Fruit fly (Drosophila melanogaster) whole organism, embryonic: ENCODE data around the gene r-cup.

Experiments
- Ada2b ChIP-seq: fragments of 200-800 bp; sonication (Bioruptor generic); IDR thresholded peaks from 2 replicates; pipeline ENCODE4 v1.3.6; 2022; ENCODE audit warnings: missing biosample characterization, missing genetic modification characterization
- Adf1 ChIP-seq: fragments of 200-800 bp; sonication (Bioruptor generic); IDR thresholded peaks from 2 replicates; pipeline ENCODE4 v1.3.6; 2022; ENCODE audit warnings: missing biosample characterization, missing genetic modification characterization
- Aef1 ChIP-seq: fragments of 200-800 bp; sonication (Bioruptor generic); IDR thresholded peaks from 3 replicates; pipeline ENCODE4 v1.3.6; 2022; ENCODE audit warnings: missing biosample characterization, missing genetic modification characterization
- Blimp-1 ChIP-seq: fragments of 200-800 bp; sonication (Bioruptor generic); optimal IDR thresholded peaks from 3 replicates; lab custom pipeline; 2018; ENCODE audit warnings: missing biosample characterization, missing genetic modification characterization, mild to moderate bottlenecking, moderate library complexity, missing genetic modification reagents
- BtbVII ChIP-seq: fragments of 200-800 bp; sonication (Bioruptor generic); optimal IDR thresholded peaks from 3 replicates; lab custom pipeline; 2017; ENCODE audit warnings: missing biosample characterization, mild to moderate bottlenecking, missing genetic modification characterization
- CG10565 ChIP-seq: fragments of 200-800 bp; sonication (Bioruptor generic); optimal IDR thresholded peaks from 3 replicates; lab custom pipeline; 2016; ENCODE audit warnings: missing biosample characterization, mild to moderate bottlenecking, missing genetic modification characterization
- CG12391 ChIP-seq: fragments of 200-800 bp; sonication (Bioruptor generic); optimal IDR thresholded peaks from 3 replicates; lab custom pipeline; 2018; ENCODE audit warnings: missing biosample characterization, mild to moderate bottlenecking, missing genetic modification characterization, moderate library complexity
- CG15479 ChIP-seq: fragments of 200-800 bp; sonication (Bioruptor generic); optimal IDR thresholded peaks from 3 replicates; lab custom pipeline; 2019; ENCODE audit warnings: missing biosample characterization, mild to moderate bottlenecking, missing genetic modification characterization, moderate library complexity
- CG15696 ChIP-seq: fragments of 200-800 bp; sonication (Bioruptor generic); optimal IDR thresholded peaks from 2 replicates; lab custom pipeline; 2019; ENCODE audit warnings: missing biosample characterization, mild to moderate bottlenecking, missing genetic modification characterization, moderate library complexity
- CG16813 ChIP-seq: fragments of 200-800 bp; sonication (Bioruptor generic); IDR thresholded peaks from 3 replicates; pipeline ENCODE4 v1.3.6; 2022; ENCODE audit warnings: missing biosample characterization, missing genetic modification characterization; ENCODE audit not compliant: partially characterized antibody
- CG17912 ChIP-seq: fragments of 200-800 bp; sonication (Bioruptor generic); optimal IDR thresholded peaks from 2 replicates; lab custom pipeline; 2018; ENCODE audit warnings: missing biosample characterization, mild to moderate bottlenecking, missing genetic modification characterization
- CG2116 ChIP-seq: fragments of 200-800 bp; sonication (Bioruptor generic); optimal IDR thresholded peaks from 3 replicates; lab custom pipeline; 2018; ENCODE audit warnings: missing biosample characterization, mild to moderate bottlenecking, missing genetic modification characterization
- CG2129 ChIP-seq: fragments of 200-800 bp; sonication (Bioruptor generic); IDR thresholded peaks from 2 replicates; pipeline ENCODE4 v1.3.6; 2022; ENCODE audit warnings: missing biosample characterization, missing genetic modification characterization; ENCODE audit not compliant: partially characterized antibody
- CG2199 ChIP-seq: fragments of 200-800 bp; sonication (Bioruptor generic); IDR thresholded peaks from 3 replicates; pipeline ENCODE4 v1.3.6; 2022; ENCODE audit warnings: missing biosample characterization, missing genetic modification characterization
- CG3065 ChIP-seq: fragments of 200-800 bp; sonication (Bioruptor generic); optimal IDR thresholded peaks from 2 replicates; lab custom pipeline; 2016; ENCODE audit warnings: missing biosample characterization, missing genetic modification characterization
- CG43689 ChIP-seq: fragments of 200-800 bp; sonication (Bioruptor generic); IDR thresholded peaks from 2 replicates; pipeline ENCODE4 v1.3.6; 2022; ENCODE audit warnings: missing biosample characterization, missing genetic modification characterization
- CG4854 ChIP-seq: fragments of 200-800 bp; sonication (Bioruptor generic); optimal IDR thresholded peaks from 2 replicates; lab custom pipeline; 2016; ENCODE audit warnings: missing biosample characterization, missing genetic modification characterization, inconsistent platforms
- CG5245 ChIP-seq: fragments of 200-800 bp; sonication (Bioruptor generic); optimal IDR thresholded peaks from 3 replicates; lab custom pipeline; 2016; ENCODE audit warnings: missing biosample characterization, missing genetic modification characterization
- CG6175 ChIP-seq: fragments of 200-800 bp; sonication (Bioruptor generic); IDR thresholded peaks from 3 replicates; pipeline ENCODE4 v1.3.6; 2022; ENCODE audit warnings: missing biosample characterization, missing genetic modification characterization
- CG7271 ChIP-seq: fragments of 200-800 bp; sonication (Bioruptor generic); optimal IDR thresholded peaks from 2 replicates; lab custom pipeline; 2018; ENCODE audit warnings: missing biosample characterization, mild to moderate bottlenecking, missing genetic modification characterization, moderate library complexity
- CG8290 ChIP-seq, 3 experiments: fragments of 200-800 bp; sonication (Bioruptor generic); optimal IDR thresholded peaks; 2 replicates each; lab custom pipeline; 2016 to 2019; ENCODE audit warnings: missing biosample characterization in 3 of 3, missing genetic modification characterization in 3 of 3, mild to moderate bottlenecking in 2 of 3, moderate library complexity in 1 of 3
- CG8478 ChIP-seq: fragments of >200 bp; optimal IDR thresholded peaks from 2 replicates; lab custom pipeline; 2018
- Doc3 ChIP-seq: fragments of 200-800 bp; sonication (Bioruptor generic); IDR thresholded peaks from 3 replicates; pipeline ENCODE4 v1.3.6; 2022; ENCODE audit warnings: missing biosample characterization, missing genetic modification characterization; ENCODE audit not compliant: partially characterized antibody
- GATAe ChIP-seq: fragments of 200-800 bp; sonication (Bioruptor generic); conservative IDR thresholded peaks from 2 replicates; pipeline ENCODE4 v1.3.6; 2022; ENCODE audit warnings: missing biosample characterization, missing genetic modification characterization
- Gug ChIP-seq: fragments of 200-800 bp; sonication (Bioruptor generic); IDR thresholded peaks from 4 replicates; pipeline ENCODE4 v1.3.6; 2022; ENCODE audit warnings: missing biosample characterization, missing genetic modification characterization
- HLHmδ ChIP-seq: fragments of 200-800 bp; sonication (Bioruptor generic); optimal IDR thresholded peaks from 2 replicates; lab custom pipeline; 2018; ENCODE audit warnings: missing biosample characterization, mild to moderate bottlenecking, missing genetic modification characterization, moderate library complexity
- Jarid2 ChIP-seq: fragments of 200-800 bp; sonication (Bioruptor generic); optimal IDR thresholded peaks from 3 replicates; lab custom pipeline; 2017; ENCODE audit warnings: mild to moderate bottlenecking, missing biosample characterization, missing genetic modification reagents, missing genetic modification characterization
- Lhr ChIP-seq: fragments of 200-800 bp; sonication (Bioruptor generic); optimal IDR thresholded peaks from 3 replicates; lab custom pipeline; 2017; ENCODE audit warnings: mild to moderate bottlenecking, missing biosample characterization, missing genetic modification reagents, missing genetic modification characterization
- Oaz ChIP-seq: fragments of 200-800 bp; sonication (Bioruptor generic); IDR thresholded peaks from 2 replicates; pipeline ENCODE4 v1.3.6; 2022; ENCODE audit warnings: missing biosample characterization, missing genetic modification characterization
- Six4 ChIP-seq: fragments of 200-800 bp; sonication (Bioruptor generic); optimal IDR thresholded peaks from 2 replicates; lab custom pipeline; 2016; ENCODE audit warnings: missing biosample characterization, missing genetic modification characterization
- Sox100B ChIP-seq: fragments of 200-800 bp; sonication (Bioruptor generic); optimal IDR thresholded peaks from 3 replicates; lab custom pipeline; 2018; ENCODE audit warnings: missing biosample characterization, mild to moderate bottlenecking, missing genetic modification characterization
- Vsx1 ChIP-seq: fragments of 200-800 bp; sonication (Bioruptor generic); optimal IDR thresholded peaks from 2 replicates; lab custom pipeline; 2017; ENCODE audit warnings: missing biosample characterization, mild to moderate bottlenecking, missing genetic modification characterization, missing genetic modification reagents
- YL-1 ChIP-seq: fragments of 200-800 bp; sonication (Bioruptor generic); optimal IDR thresholded peaks from 3 replicates; lab custom pipeline; 2017; ENCODE audit warnings: missing biosample characterization, mild to moderate bottlenecking, missing genetic modification characterization
- aop ChIP-seq: fragments of 200-800 bp; sonication (Bioruptor generic); IDR thresholded peaks from 2 replicates; pipeline ENCODE4 v1.3.6; 2022; ENCODE audit warnings: missing biosample characterization, missing genetic modification characterization
- ap ChIP-seq: fragments of 200-800 bp; sonication (Bioruptor generic); IDR thresholded peaks from 2 replicates; pipeline ENCODE4 v1.3.6; 2022; ENCODE audit warnings: missing biosample characterization, missing genetic modification characterization
- corto ChIP-seq: fragments of 200-800 bp; sonication (Bioruptor generic); optimal IDR thresholded peaks from 2 replicates; lab custom pipeline; 2016; ENCODE audit warnings: missing biosample characterization, mild to moderate bottlenecking, missing genetic modification characterization, moderate library complexity
- crc ChIP-seq: fragments of 200-800 bp; sonication (Bioruptor generic); optimal IDR thresholded peaks from 2 replicates; lab custom pipeline; 2016; ENCODE audit warnings: missing biosample characterization, missing genetic modification characterization
- croc ChIP-seq: fragments of 200-800 bp; sonication (Bioruptor generic); conservative IDR thresholded peaks from 3 replicates; pipeline ENCODE4 v1.3.6; 2022; ENCODE audit warnings: missing biosample characterization, missing genetic modification characterization
- fru ChIP-seq: fragments of >200 bp; optimal IDR thresholded peaks from 2 replicates; lab custom pipeline; 2017
- gcm2 ChIP-seq: fragments of 200-800 bp; sonication (Bioruptor generic); optimal IDR thresholded peaks from 2 replicates; lab custom pipeline; 2016; ENCODE audit warnings: missing biosample characterization, missing genetic modification characterization
- her ChIP-seq: fragments of 200-800 bp; sonication (Bioruptor generic); optimal IDR thresholded peaks from 2 replicates; lab custom pipeline; 2016; ENCODE audit warnings: missing biosample characterization, missing genetic modification characterization
- insv ChIP-seq, 2 experiments: fragments of 200-800 bp; sonication (Bioruptor generic); optimal IDR thresholded peaks; 3 replicates each; lab custom pipeline; 2016 to 2018; ENCODE audit warnings: missing biosample characterization in 2 of 2, missing genetic modification characterization in 2 of 2
- jigr1 ChIP-seq: fragments of 200-800 bp; sonication (Bioruptor generic); IDR thresholded peaks from 3 replicates; pipeline ENCODE4 v1.3.6; 2022; ENCODE audit warnings: missing biosample characterization, missing genetic modification characterization
- nom ChIP-seq: fragments of 200-800 bp; sonication (Bioruptor generic); optimal IDR thresholded peaks from 2 replicates; lab custom pipeline; 2017; ENCODE audit warnings: missing biosample characterization, missing genetic modification characterization, mild to moderate bottlenecking, moderate library complexity, missing genetic modification reagents
- pnt ChIP-seq: fragments of 200-800 bp; sonication (Bioruptor generic); optimal IDR thresholded peaks from 3 replicates; lab custom pipeline; 2016; ENCODE audit warnings: missing biosample characterization, missing genetic modification characterization
- sug ChIP-seq: fragments of 200-800 bp; optimal IDR thresholded peaks from 2 replicates; lab custom pipeline; 2019; ENCODE audit warnings: missing biosample characterization, mild to moderate bottlenecking, missing genetic modification characterization, moderate library complexity
- tna ChIP-seq: fragments of 200-800 bp; sonication (Bioruptor generic); IDR thresholded peaks from 2 replicates; pipeline ENCODE4 v1.3.6; 2022; ENCODE audit warnings: missing biosample characterization, missing genetic modification characterization; ENCODE audit not compliant: partially characterized antibody
- ttk ChIP-seq: fragments of 200-800 bp; sonication (Bioruptor generic); IDR thresholded peaks from 2 replicates; pipeline ENCODE4 v2.1.2; 2022; ENCODE audit warnings: missing biosample characterization, missing genetic modification characterization
- vvl ChIP-seq: fragments of 200-800 bp; sonication (Bioruptor generic); IDR thresholded peaks from 2 replicates; pipeline ENCODE4 v1.3.6; 2022; ENCODE audit warnings: missing biosample characterization, missing genetic modification characterization

Gene r-cup

DNA sequence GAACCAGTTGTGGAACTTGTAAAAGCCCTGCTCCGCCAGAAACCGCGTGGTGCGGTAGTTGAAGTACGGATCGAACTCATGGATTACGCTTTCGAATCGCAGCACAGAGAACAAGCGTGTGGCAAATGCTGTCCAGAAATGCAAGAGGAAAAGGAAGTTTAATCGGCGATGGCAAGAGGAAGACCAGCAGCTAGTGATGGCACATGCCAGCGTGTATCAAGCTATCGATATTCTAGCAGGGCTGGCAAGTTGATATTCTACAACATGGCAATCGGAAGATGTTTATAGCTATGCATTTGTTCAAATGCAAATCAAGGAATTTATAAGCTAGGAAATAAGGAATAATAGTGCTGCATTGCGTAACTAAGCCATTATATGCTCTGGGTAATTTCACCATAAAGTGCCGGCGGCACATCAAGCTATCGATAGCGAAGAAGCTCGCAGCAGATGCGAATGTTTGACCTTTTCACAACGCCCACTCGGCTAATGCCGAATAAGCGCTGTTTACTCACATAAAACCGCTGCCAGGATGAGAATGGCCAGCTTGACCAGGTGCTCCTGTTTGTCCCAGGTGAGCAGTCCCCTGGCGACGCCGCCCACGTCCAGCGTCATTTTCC, 27.5 kb upstream of the r-cup start (continued):
- peak; percentile 86 for TF ChIP-seq vvl (GFP tag; lab: Robert Waterston, UW)
- TF ChIP-seq Lhr (GFP tag; lab: Kevin White, UChicago), result peak; percentile 61
- TF ChIP-seq CG4854 (GFP tag; lab: Kevin White, UChicago), result peak; percentile 56
- no peak for TF ChIP-seq Ada2b
- TF ChIP-seq CG17912 (GFP tag; lab: Kevin White, UChicago), result peak; percentile 84
- peak; percentile 61 for TF ChIP-seq sug (tag; lab: Kevin White, UChicago)
- peak; percentile 87 for TF ChIP-seq CG7271 (tag; lab: Kevin White, UChicago)
- peak; percentile 58 for TF ChIP-seq Jarid2
- peak; percentile 62 for TF ChIP-seq Doc3 (GFP tag; lab: Robert Waterston, UW)
- TF ChIP-seq Gug, result peak; percentile 63; the same call in 2 of the 4 replicates
- TF ChIP-seq YL-1 (GFP tag; lab: Kevin White, UChicago), result peak; percentile 89
- TF ChIP-seq gcm2 (GFP tag; lab: Kevin White, UChicago), result peak; percentile 71
- TF ChIP-seq Blimp-1 (GFP tag; lab: Kevin White, UChicago), result peak; percentile 20
- TF ChIP-seq CG15479 (GFP tag; lab: Kevin White, UChicago), result no peak
- TF ChIP-seq ap (GFP tag; lab: Robert Waterston, UW), result no peak
- peak; percentile 91 for TF ChIP-seq nom (GFP tag; lab: Kevin White, UChicago)
- peak; percentile 99 for TF ChIP-seq HLHmδ (GFP tag; lab: Kevin White, UChicago)
- peak in 1 of 2 experiments; percentile 67 for TF ChIP-seq insv (GFP tag; optimal IDR thresholded peaks at IDR 0.05; lab: Kevin White, UChicago)
- peak; percentile 45 for TF ChIP-seq CG8290 (GFP tag; optimal IDR thresholded peaks at IDR 0.05; lab: Kevin White, UChicago)
- TF ChIP-seq CG8290 (tag; optimal IDR thresholded peaks at IDR 0.05; lab: Kevin White, UChicago), result peak; percentile 46 to 94
- no peak; the same call in 2 of the 3 replicates for TF ChIP-seq croc (GFP tag; lab: Robert Waterston, UW)
- TF ChIP-seq aop, result peak; percentile 33; the same call in 1 of the 2 replicates
- no peak for TF ChIP-seq CG8478
- no peak for TF ChIP-seq pnt (GFP tag; lab: Kevin White, UChicago)
- TF ChIP-seq tna (GFP tag; lab: Robert Waterston, UW), result peak; percentile 66
- peak; percentile 68 for TF ChIP-seq Sox100B
- peak; percentile 85 for TF ChIP-seq CG16813 (GFP tag; lab: Robert Waterston, UW)
- TF ChIP-seq CG12391, result peak; percentile 76
- TF ChIP-seq CG6175 (GFP tag; lab: Robert Waterston, UW), result peak; percentile 40; the same call in 1 of the 3 replicates
- TF ChIP-seq her, result peak; percentile 90
- no peak for TF ChIP-seq GATAe
- TF ChIP-seq jigr1 (GFP tag; lab: Robert Waterston, UW), result no peak
- peak; percentile 39; the same call in 1 of the 2 replicates for TF ChIP-seq ttk
- TF ChIP-seq CG2129 (GFP tag; lab: Robert Waterston, UW), result peak; percentile 35; the same call in 1 of the 2 replicates
- peak; percentile 22 for TF ChIP-seq crc (GFP tag; lab: Kevin White, UChicago)
- no peak for TF ChIP-seq fru (lab: Kevin White, UChicago)
- peak; percentile 57 for TF ChIP-seq Aef1 (GFP tag; lab: Robert Waterston, UW)
- peak; percentile 86 for TF ChIP-seq BtbVII (GFP tag; lab: Kevin White, UChicago)
- TF ChIP-seq Oaz (GFP tag; lab: Robert Waterston, UW), result peak; percentile 32; the same call in 1 of the 2 replicates
- no peak for TF ChIP-seq corto (GFP tag; lab: Kevin White, UChicago)
- TF ChIP-seq CG15696 (tag; lab: Kevin White, UChicago), result peak; percentile 20
- no peak for TF ChIP-seq CG2199
- peak; percentile 14 for TF ChIP-seq CG10565 (GFP tag; lab: Kevin White, UChicago)
- peak; percentile 44 for TF ChIP-seq Adf1 (GFP tag; lab: Robert Waterston, UW)
- peak; percentile 56 for TF ChIP-seq CG3065
- TF ChIP-seq CG2116 (GFP tag; lab: Kevin White, UChicago), result peak; percentile 83
- peak; percentile 30; the same call in 1 of the 2 replicates for TF ChIP-seq CG43689
- peak; percentile 63 for TF ChIP-seq Six4 (GFP tag; lab: Kevin White, UChicago)
- peak; percentile 55 for TF ChIP-seq CG5245 (GFP tag; lab: Kevin White, UChicago)
- TF ChIP-seq Vsx1 (GFP tag; lab: Kevin White, UChicago), result peak; percentile 82
